Fruit fly (Drosophila melanogaster): Measurements from ENCODE around the gene CG14968.

dm6 chr3L:3251659-3252490 is 51.0 kb downstream of the CG14968 start:
- peak; percentile 19 for TF ChIP-seq Blimp-1 (GFP tag; optimal IDR thresholded peaks at IDR 0.05)
- no peak for TF ChIP-seq CG33213 (GFP tag; optimal IDR thresholded peaks at IDR 0.05)
- TF ChIP-seq tx (GFP tag; optimal IDR thresholded peaks at IDR 0.05): no peak
- no peak for TF ChIP-seq Sox100B (GFP tag; optimal IDR thresholded peaks at IDR 0.05)
- TF ChIP-seq danr (GFP tag; IDR thresholded peaks at IDR 0.05): no peak
- TF ChIP-seq aop (GFP tag; IDR thresholded peaks at IDR 0.05): no peak
- TF ChIP-seq CG16779 (GFP tag; IDR thresholded peaks at IDR 0.05): no peak

All from whole organism, embryonic.